Fruit fly (Drosophila melanogaster): Measurements from ENCODE around the gene glo.
A peak's percentile ranks its signal among the peaks of the same experiment; 100 is the strongest.

DNA sequence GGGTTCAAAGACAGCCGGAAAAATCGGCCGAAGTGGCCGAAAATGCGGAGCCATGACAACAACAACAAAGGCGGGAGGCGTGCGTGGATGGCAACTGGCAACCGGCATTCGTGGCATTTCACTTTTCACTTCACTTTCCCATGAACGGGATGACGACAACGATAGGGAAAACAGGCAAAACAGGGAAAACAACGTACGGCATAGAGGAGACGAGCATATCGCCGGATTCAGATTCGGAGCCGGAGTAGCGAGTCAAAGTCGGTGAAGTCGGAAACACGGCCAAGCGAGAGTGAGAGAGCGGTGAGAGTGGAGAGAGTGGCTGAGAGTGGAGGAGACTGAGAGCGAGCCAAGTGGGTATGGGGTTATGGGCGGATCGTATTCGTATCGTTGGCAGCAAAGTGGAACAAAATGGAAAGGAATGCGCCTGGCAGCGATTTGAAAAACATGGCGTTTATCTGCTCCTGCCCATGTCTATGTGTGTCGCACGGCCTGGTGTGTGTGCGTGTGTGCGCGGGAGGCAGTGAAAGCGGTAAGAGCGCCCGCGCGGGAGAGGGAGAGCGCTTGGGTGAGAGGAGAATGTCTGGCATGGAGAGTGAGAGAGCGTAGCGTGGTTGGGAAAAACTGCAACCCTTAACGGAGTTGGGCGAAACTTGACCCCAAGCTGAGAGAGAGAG, 45.8 kb downstream of the glo start:
- TF ChIP-seq D19B (GFP tag; optimal IDR thresholded peaks at IDR 0.05) (no peak), bsh (GFP tag; optimal IDR thresholded peaks at IDR 0.05) (peak in 1 of 2 experiments; percentile 13), CG12219 (GFP tag; optimal IDR thresholded peaks at IDR 0.05) (no peak), BtbVII (GFP tag; optimal IDR thresholded peaks at IDR 0.05) (no peak), CG12299 (tag; optimal IDR thresholded peaks at IDR 0.05) (peak; percentile 2)
